Worm (Caenorhabditis elegans) whole organism, L1 larva: Measurements from ENCODE around the gene DH11.2.
A peak's percentile ranks its signal among the peaks of the same experiment; 100 is the strongest.

Experiments used
- C16A3.4 ChIP-seq: fragments of 150-350 bp; optimal IDR thresholded peaks from 2 replicates; lab custom pipeline; 2014; ENCODE audit warnings: missing biosample characterization, missing genetic modification characterization
- C34B4.2 ChIP-seq: sonication (generic microtip); optimal IDR thresholded peaks from 2 replicates; lab custom pipeline; 2017; ENCODE audit warnings: mild to moderate bottlenecking, missing genetic modification characterization, missing compliant biosample characterization
- F16B12.6 ChIP-seq: fragments of 150-350 bp; optimal IDR thresholded peaks from 2 replicates; lab custom pipeline; 2014; ENCODE audit warnings: missing biosample characterization, missing genetic modification characterization
- aha-1 ChIP-seq: fragments of 150-350 bp; optimal IDR thresholded peaks from 2 replicates; lab custom pipeline; 2014; ENCODE audit warnings: missing biosample characterization, missing genetic modification characterization
- aly-2 ChIP-seq: fragments of 150-350 bp; optimal IDR thresholded peaks from 2 replicates; lab custom pipeline; 2014; ENCODE audit warnings: missing biosample characterization, missing genetic modification characterization
- ama-1 ChIP-seq: fragments of 150-350 bp; optimal IDR thresholded peaks from 2 replicates; lab custom pipeline; 2014
- blmp-1 ChIP-seq: fragments of 150-350 bp; optimal IDR thresholded peaks from 2 replicates; lab custom pipeline; 2014; ENCODE audit warnings: missing biosample characterization, missing genetic modification characterization
- ceh-63 ChIP-seq: fragments of 200-800 bp; sonication (Bioruptor generic); optimal IDR thresholded peaks from 2 replicates; lab custom pipeline; 2018; ENCODE audit warnings: mild to moderate bottlenecking, missing genetic modification characterization, missing compliant biosample characterization
- ceh-82 ChIP-seq, 3 experiments: fragments of 150-350 bp in 1 of 3; sonication (generic microtip) in 2 of 3; optimal IDR thresholded peaks; 2 replicates each; lab custom pipeline; 2014 to 2017; ENCODE audit warnings: missing biosample characterization in 3 of 3, missing genetic modification characterization in 3 of 3
- ceh-88 ChIP-seq: fragments of 200-800 bp; sonication (Bioruptor generic); IDR thresholded peaks from 2 replicates; pipeline ENCODE4 v1.3.6; 2022; ENCODE audit warnings: missing genetic modification characterization, missing compliant biosample characterization
- ceh-90 ChIP-seq: sonication (generic microtip); optimal IDR thresholded peaks from 2 replicates; lab custom pipeline; 2016; ENCODE audit warnings: missing genetic modification characterization, missing compliant biosample characterization
- dpl-1 ChIP-seq, 3 experiments: fragments of 150-350 bp in 2 of 3; sonication (generic microtip) in 1 of 3; optimal IDR thresholded peaks; 2 replicates each; lab custom pipeline; 2014 to 2017; ENCODE audit warnings: missing biosample characterization in 3 of 3, missing genetic modification characterization in 3 of 3, missing genetic modification reagents in 3 of 3
- dsc-1 ChIP-seq: sonication (generic microtip); optimal IDR thresholded peaks from 2 replicates; lab custom pipeline; 2016; ENCODE audit warnings: mild to moderate bottlenecking, missing genetic modification characterization, missing compliant biosample characterization
- egl-13 ChIP-seq: sonication (generic microtip); optimal IDR thresholded peaks from 2 replicates; lab custom pipeline; 2016; ENCODE audit warnings: missing genotype, missing genetic modification reagents, missing genetic modification characterization, missing compliant biosample characterization
- elt-3 ChIP-seq, 6 experiments: fragments of 150-350 bp in 1 of 6; sonication (generic microtip); optimal IDR thresholded peaks; 2 replicates each; lab custom pipeline; 2017 to 2018; ENCODE audit warnings: missing biosample characterization in 6 of 6, missing genetic modification characterization in 6 of 6, inconsistent platforms in 1 of 6
- ets-5 ChIP-seq: fragments of 200-800 bp; sonication (Bioruptor generic); IDR thresholded peaks from 2 replicates; pipeline ENCODE4 v1.3.6; 2022; ENCODE audit warnings: missing genetic modification characterization, missing compliant biosample characterization
- fkh-10 ChIP-seq: sonication (generic microtip); optimal IDR thresholded peaks from 2 replicates; lab custom pipeline; 2017; ENCODE audit warnings: missing biosample characterization, missing genetic modification reagents, missing genetic modification characterization
- fkh-4 ChIP-seq: sonication (generic microtip); optimal IDR thresholded peaks from 2 replicates; lab custom pipeline; 2016; ENCODE audit warnings: missing compliant biosample characterization, missing genetic modification characterization, borderline replicate concordance
- fos-1 ChIP-seq: fragments of 150-350 bp; optimal IDR thresholded peaks from 2 replicates; lab custom pipeline; 2014; ENCODE audit warnings: missing biosample characterization, missing genetic modification characterization
- hlh-4 ChIP-seq: sonication (generic microtip); optimal IDR thresholded peaks from 2 replicates; lab custom pipeline; 2016; ENCODE audit warnings: mild to moderate bottlenecking, missing genetic modification characterization, missing compliant biosample characterization
- irx-1 ChIP-seq: sonication (generic microtip); optimal IDR thresholded peaks from 2 replicates; lab custom pipeline; 2016; ENCODE audit warnings: missing genetic modification characterization, missing compliant biosample characterization
- isw-1 ChIP-seq: fragments of 200-800 bp; sonication (Bioruptor generic); IDR thresholded peaks from 2 replicates; pipeline ENCODE4 v1.3.6; 2022; ENCODE audit warnings: missing genetic modification characterization, missing compliant biosample characterization
- jun-1 ChIP-seq: fragments of 150-350 bp; optimal IDR thresholded peaks from 2 replicates; lab custom pipeline; 2014; ENCODE audit warnings: missing biosample characterization, missing genetic modification reagents, missing genetic modification characterization
- lin-13 ChIP-seq: fragments of 150-350 bp; optimal IDR thresholded peaks from 2 replicates; lab custom pipeline; 2014; ENCODE audit warnings: missing biosample characterization, missing genetic modification reagents, missing genetic modification characterization
- lin-14 ChIP-seq: fragments of 200-800 bp; sonication (Bioruptor generic); optimal IDR thresholded peaks from 2 replicates; lab custom pipeline; 2018; ENCODE audit warnings: mild to moderate bottlenecking, missing genetic modification characterization, moderate library complexity, missing compliant biosample characterization
- lin-15B ChIP-seq: fragments of 150-350 bp; sonication (generic microtip); optimal IDR thresholded peaks from 3 replicates; lab custom pipeline; 2014; ENCODE audit warnings: missing biosample characterization, missing genetic modification characterization
- lsy-2 ChIP-seq, 2 experiments: fragments of 150-350 bp; optimal IDR thresholded peaks; 2 replicates each; lab custom pipeline; 2014; ENCODE audit warnings: missing biosample characterization in 2 of 2, missing genetic modification characterization in 2 of 2
- mdl-1 ChIP-seq, 2 experiments: fragments of 150-350 bp; optimal IDR thresholded peaks; 2 replicates each; lab custom pipeline; 2014 to 2017; ENCODE audit warnings: missing biosample characterization in 2 of 2, missing genetic modification characterization in 2 of 2, inconsistent platforms in 1 of 2
- mef-2 ChIP-seq: fragments of 150-350 bp; optimal IDR thresholded peaks from 2 replicates; lab custom pipeline; 2014; ENCODE audit warnings: missing biosample characterization, missing genetic modification characterization
- mep-1 ChIP-seq: fragments of 150-350 bp; optimal IDR thresholded peaks from 2 replicates; lab custom pipeline; 2014; ENCODE audit warnings: missing biosample characterization, missing genetic modification characterization
- nhr-20 ChIP-seq: sonication (generic microtip); optimal IDR thresholded peaks from 2 replicates; lab custom pipeline; 2016; ENCODE audit warnings: mild to moderate bottlenecking, missing genetic modification characterization, missing compliant biosample characterization
- nhr-28 ChIP-seq: fragments of 150-350 bp; optimal IDR thresholded peaks from 2 replicates; lab custom pipeline; 2014; ENCODE audit warnings: missing biosample characterization, missing genetic modification characterization
- nhr-47 ChIP-seq: sonication (generic microtip); optimal IDR thresholded peaks from 2 replicates; lab custom pipeline; 2016; ENCODE audit warnings: mild to moderate bottlenecking, missing genetic modification characterization, moderate library complexity, missing compliant biosample characterization
- nhr-71 ChIP-seq: sonication (generic microtip); optimal IDR thresholded peaks from 2 replicates; lab custom pipeline; 2016; ENCODE audit warnings: mild to moderate bottlenecking, missing genetic modification characterization, moderate library complexity, missing compliant biosample characterization
- nhr-77 ChIP-seq: fragments of 150-350 bp; optimal IDR thresholded peaks from 2 replicates; lab custom pipeline; 2014; ENCODE audit warnings: missing biosample characterization, missing genetic modification characterization
- nhr-84 ChIP-seq: sonication (generic microtip); optimal IDR thresholded peaks from 2 replicates; lab custom pipeline; 2017; ENCODE audit warnings: missing biosample characterization, missing genetic modification characterization
- nhr-85 ChIP-seq: sonication (generic microtip); peaks from one replicate; lab custom pipeline; 2016; ENCODE audit warnings: missing genetic modification characterization, inconsistent platforms, missing compliant biosample characterization
- pag-3 ChIP-seq: sonication (generic microtip); optimal IDR thresholded peaks from 2 replicates; lab custom pipeline; 2017; ENCODE audit warnings: missing genetic modification characterization, mild to moderate bottlenecking, missing compliant biosample characterization, antibody characterized with exemption, borderline replicate concordance; ENCODE audit not compliant: insufficient read depth
- pax-3 ChIP-seq: fragments of 200-800 bp; sonication (Bioruptor generic); optimal IDR thresholded peaks from 2 replicates; lab custom pipeline; 2018; ENCODE audit warnings: mild to moderate bottlenecking, missing genetic modification characterization, moderate library complexity, missing compliant biosample characterization
- skn-1 ChIP-seq: fragments of 150-350 bp; optimal IDR thresholded peaks from 2 replicates; lab custom pipeline; 2014; ENCODE audit warnings: missing biosample characterization, missing genetic modification characterization
- snu-23 ChIP-seq: sonication (generic microtip); optimal IDR thresholded peaks from 2 replicates; lab custom pipeline; 2016; ENCODE audit warnings: missing genetic modification characterization, missing compliant biosample characterization
- sptf-1 ChIP-seq: fragments of 150-350 bp; optimal IDR thresholded peaks from 2 replicates; lab custom pipeline; 2014; ENCODE audit warnings: missing biosample characterization, missing genetic modification characterization
- swsn-7 ChIP-seq: sonication (generic microtip); optimal IDR thresholded peaks from 2 replicates; lab custom pipeline; 2016; ENCODE audit warnings: missing genetic modification characterization, missing compliant biosample characterization
- tbx-2 ChIP-seq: sonication (generic microtip); optimal IDR thresholded peaks from 2 replicates; lab custom pipeline; 2016; ENCODE audit warnings: missing genetic modification characterization, missing compliant biosample characterization
- tlp-1 ChIP-seq: fragments of 150-350 bp; optimal IDR thresholded peaks from 2 replicates; lab custom pipeline; 2014; ENCODE audit warnings: missing biosample characterization, missing genetic modification characterization
- unc-30 ChIP-seq: sonication (generic microtip); optimal IDR thresholded peaks from 2 replicates; lab custom pipeline; 2017; ENCODE audit warnings: missing biosample characterization, missing genetic modification characterization
- unc-86 ChIP-seq: sonication (generic microtip); optimal IDR thresholded peaks from 2 replicates; lab custom pipeline; 2016; ENCODE audit warnings: missing genetic modification characterization, missing compliant biosample characterization
- unc-98 ChIP-seq: fragments of 200-800 bp; sonication (Bioruptor generic); IDR thresholded peaks from 2 replicates; pipeline ENCODE4 v1.3.6; 2022; ENCODE audit warnings: missing genetic modification characterization, missing compliant biosample characterization
- xbp-1 ChIP-seq: sonication (generic microtip); optimal IDR thresholded peaks from 2 replicates; lab custom pipeline; 2016; ENCODE audit warnings: missing genetic modification characterization, missing compliant biosample characterization
- zip-4 ChIP-seq: fragments of 200-800 bp; sonication (Bioruptor generic); optimal IDR thresholded peaks from 2 replicates; lab custom pipeline; 2018; ENCODE audit warnings: mild to moderate bottlenecking, missing genetic modification characterization, moderate library complexity, missing compliant biosample characterization

The DH11.2 gene

DNA sequence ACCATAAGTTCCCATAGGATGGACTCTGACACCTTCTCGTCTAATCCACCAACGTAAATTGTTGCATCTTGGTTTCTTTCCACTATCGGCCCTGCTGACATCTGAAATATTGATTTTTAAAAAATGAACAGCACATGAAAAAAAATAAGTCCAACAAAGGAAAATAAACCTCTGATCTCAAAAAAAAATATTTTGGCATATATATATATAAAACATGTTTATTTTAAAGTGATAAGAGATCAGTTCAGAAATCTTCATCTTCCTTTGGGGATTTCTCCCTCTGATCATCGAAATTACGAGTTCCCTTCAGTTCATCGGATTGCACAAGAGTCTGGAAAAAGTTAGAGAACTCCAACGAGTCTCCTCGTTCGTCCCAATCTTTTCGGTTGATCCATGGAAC is 23.1 kb downstream of the DH11.2 start, which contains the start of gene sap-49:
TSS of gene sap-49 (minus strand) at position 101 of the 400 bp plus-strand sequence.
- no peak for TF ChIP-seq ceh-88
- no peak for TF ChIP-seq dsc-1 (tag; lab: Kevin White, UChicago)
- TF ChIP-seq pax-3 (tag; lab: Kevin White, UChicago), result no peak
- TF ChIP-seq unc-98 (GFP tag; lab: Robert Waterston, UW), result no peak
- TF ChIP-seq aly-2, result no peak
- TF ChIP-seq ceh-82 (tag; optimal IDR thresholded peaks at IDR 0.05; lab: Kevin White, UChicago), result no peak
- TF ChIP-seq mef-2 (tag; lab: Kevin White, UChicago), result no peak
- TF ChIP-seq aha-1 (tag; lab: Kevin White, UChicago), result no peak
- no peak for TF ChIP-seq blmp-1 (tag; lab: Kevin White, UChicago)
- TF ChIP-seq fkh-10, result no peak
- TF ChIP-seq fos-1 (tag; lab: Kevin White, UChicago), result no peak
- TF ChIP-seq F16B12.6, result no peak
- no peak for TF ChIP-seq unc-86 (tag; lab: Kevin White, UChicago)
- no peak for TF ChIP-seq lsy-2 (tag; optimal IDR thresholded peaks at IDR 0.05; lab: Kevin White, UChicago)
- TF ChIP-seq fkh-4, result no peak
- no peak for TF ChIP-seq nhr-85
- no peak for TF ChIP-seq C34B4.2 (tag; lab: Kevin White, UChicago)
- TF ChIP-seq nhr-20, result no peak
- no peak for TF ChIP-seq tbx-2 (tag; lab: Kevin White, UChicago)
- TF ChIP-seq jun-1 (tag; lab: Kevin White, UChicago), result no peak

DNA sequence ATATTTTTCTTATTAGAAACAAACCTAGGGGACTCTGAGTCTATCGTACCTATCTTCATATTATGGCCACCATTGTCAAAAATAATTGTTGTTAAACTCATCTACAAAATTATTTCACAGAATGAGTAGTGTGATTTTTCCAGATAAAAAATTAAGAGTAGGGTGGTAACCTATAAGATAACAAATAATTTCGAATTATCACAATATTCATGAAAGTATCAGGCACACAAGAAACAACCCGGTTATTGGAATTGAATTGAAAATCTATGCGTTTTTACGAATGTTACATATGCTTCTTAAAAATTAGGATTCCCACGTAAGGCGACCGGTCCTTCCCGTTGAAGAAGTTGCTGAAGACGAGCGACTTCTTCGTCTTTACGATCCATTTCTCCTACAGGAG is 24.6 kb downstream of the DH11.2 start, which contains the start of gene arp-6:
TSS of gene arp-6 (minus strand) at position 101 of the 400 bp plus-strand sequence.
- no peak for TF ChIP-seq mdl-1 (tag; optimal IDR thresholded peaks at IDR 0.05; lab: Kevin White, UChicago)
- TF ChIP-seq lin-14 (GFP tag; lab: Kevin White, UChicago), result no peak
- no peak for TF ChIP-seq ets-5
- no peak for TF ChIP-seq ama-1 (lab: Kevin White, UChicago)
- TF ChIP-seq nhr-28, result no peak
- no peak for TF ChIP-seq ceh-88
- TF ChIP-seq lin-13 (GFP tag; lab: Kevin White, UChicago), result no peak
- no peak for TF ChIP-seq isw-1
- TF ChIP-seq aly-2, result no peak
- TF ChIP-seq pag-3, result no peak
- TF ChIP-seq dpl-1 (GFP tag; optimal IDR thresholded peaks at IDR 0.05; lab: Kevin White, UChicago), result no peak
- no peak for TF ChIP-seq sptf-1 (tag; lab: Kevin White, UChicago)
- no peak for TF ChIP-seq nhr-77
- TF ChIP-seq mep-1 (tag; lab: Kevin White, UChicago), result no peak
- no peak for TF ChIP-seq xbp-1 (tag; lab: Kevin White, UChicago)
- TF ChIP-seq unc-30 (tag; lab: Kevin White, UChicago), result no peak
- no peak for TF ChIP-seq C16A3.4
- TF ChIP-seq hlh-4 (tag; lab: Kevin White, UChicago), result no peak
- no peak for TF ChIP-seq egl-13 (tag; lab: Kevin White, UChicago)
- TF ChIP-seq zip-4 (GFP tag; lab: Kevin White, UChicago), result no peak
- TF ChIP-seq, all 84 proteins: peak for 0

DNA sequence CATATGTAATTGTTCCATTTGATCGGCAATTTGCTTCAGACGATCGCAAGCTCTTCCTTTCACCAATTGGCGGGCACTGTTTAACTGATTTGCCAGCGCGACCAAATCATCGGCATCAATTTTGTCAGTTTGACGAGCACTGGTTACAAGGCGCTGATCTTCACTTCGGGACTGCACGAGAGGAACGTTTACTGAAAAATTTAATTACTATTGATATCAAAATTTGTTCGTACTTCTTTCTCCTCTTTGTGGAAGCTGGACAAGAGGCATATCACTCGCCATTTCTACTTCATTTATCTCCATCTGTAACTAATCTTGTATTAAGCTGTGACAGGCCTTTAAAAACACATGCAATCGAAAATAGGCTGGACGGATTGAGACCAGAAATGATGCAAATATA is 25.2 kb downstream of the DH11.2 start, which contains the start of gene C08B11.9:
TSS of gene C08B11.9 (minus strand) at position 307 of the 400 bp plus-strand sequence.
- no peak for TF ChIP-seq nhr-71
- no peak for TF ChIP-seq blmp-1 (tag; lab: Kevin White, UChicago)
- TF ChIP-seq lin-14 (GFP tag; lab: Kevin White, UChicago), result no peak
- TF ChIP-seq, all 84 proteins: peak for 0

DNA sequence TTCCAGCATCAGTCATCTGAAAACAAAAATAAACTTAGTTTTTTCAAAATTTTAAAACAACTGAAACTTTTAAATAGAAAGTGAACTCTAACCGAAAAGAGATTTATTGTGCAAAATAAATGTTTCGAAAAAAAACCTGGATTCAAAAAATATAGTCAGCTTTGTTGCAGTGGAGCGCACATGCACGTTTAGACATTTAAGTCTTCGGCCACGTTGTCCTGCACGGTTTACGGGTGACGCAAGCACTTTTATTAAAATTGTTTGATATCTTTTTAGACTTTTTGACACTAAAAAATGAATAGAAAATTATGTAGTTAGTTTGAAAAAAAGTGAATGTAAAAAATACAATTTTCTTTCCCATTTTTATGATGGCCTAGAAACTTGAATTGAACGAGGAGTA is 26.8 kb downstream of the DH11.2 start, which contains the start of the genes ubh-4 and algn-6:
TSS of gene ubh-4 (minus strand) at position 182 of the 400 bp plus-strand sequence.
TSS of gene algn-6 (plus strand) at position 387 of the 400 bp plus-strand sequence.
- TF ChIP-seq unc-98 (GFP tag; lab: Robert Waterston, UW) (no peak), irx-1 (tag; lab: Kevin White, UChicago) (peak; percentile 44), ceh-90 (peak; percentile 66), mep-1 (tag; lab: Kevin White, UChicago) (peak; percentile 78), mdl-1 (tag; optimal IDR thresholded peaks at IDR 0.05; lab: Kevin White, UChicago) (peak in 1 of 2 experiments; percentile 17), snu-23 (GFP tag; lab: Kevin White, UChicago) (peak; percentile 69), unc-86 (tag; lab: Kevin White, UChicago) (peak; percentile 23), lin-15B (peak; percentile 83), nhr-84 (tag; lab: Kevin White, UChicago) (no peak), nhr-85 (peak; percentile 75), lsy-2 (tag; optimal IDR thresholded peaks at IDR 0.05; lab: Kevin White, UChicago) (peak; percentile 81 to 96), ceh-63 (no peak), elt-3 (tag; optimal IDR thresholded peaks at IDR 0.05; lab: Kevin White, UChicago) (peak in 1 of 6 experiments; percentile 49), nhr-47 (tag; lab: Kevin White, UChicago) (peak; percentile 70), swsn-7 (tag; lab: Kevin White, UChicago) (peak; percentile 46), tlp-1 (tag; lab: Kevin White, UChicago) (no peak), skn-1 (tag; lab: Kevin White, UChicago) (peak; percentile 31), jun-1 (tag; lab: Kevin White, UChicago) (no peak), aly-2 (no peak)
